Fruit fly (Drosophila melanogaster) whole organism, embryonic: ENCODE results near the gene CG6231.

Source experiments
- Atf6 ChIP-seq: fragments of 200-800 bp; sonication (Bioruptor generic); IDR thresholded peaks from 2 replicates; pipeline ENCODE4 v1.3.6; 2022; ENCODE audit warnings: missing biosample characterization, missing genetic modification characterization
- Bdp1 ChIP-seq: fragments of 200-800 bp; sonication (Bioruptor generic); optimal IDR thresholded peaks from 3 replicates; lab custom pipeline; 2016; ENCODE audit warnings: missing biosample characterization, missing genetic modification characterization
- CG1233 ChIP-seq: fragments of 200-800 bp; sonication (Bioruptor generic); optimal IDR thresholded peaks from 4 replicates; lab custom pipeline; 2018; ENCODE audit warnings: missing biosample characterization, mild to moderate bottlenecking, missing genetic modification characterization
- CoRest ChIP-seq: fragments of 200-800 bp; sonication (Bioruptor generic); optimal IDR thresholded peaks from 3 replicates; lab custom pipeline; 2018; ENCODE audit warnings: missing biosample characterization, mild to moderate bottlenecking, missing genetic modification characterization, moderate library complexity
- grn ChIP-seq: fragments of 200-800 bp; sonication (Bioruptor generic); optimal IDR thresholded peaks from 3 replicates; lab custom pipeline; 2017; ENCODE audit warnings: missing biosample characterization, missing genetic modification characterization
- hbn ChIP-seq: fragments of 200-800 bp; sonication (Bioruptor generic); IDR thresholded peaks from 2 replicates; pipeline ENCODE4 v1.3.6; 2022; ENCODE audit warnings: missing biosample characterization, missing genetic modification characterization; ENCODE audit not compliant: partially characterized antibody
- org-1 ChIP-seq: fragments of 200-800 bp; sonication (Bioruptor generic); optimal IDR thresholded peaks from 2 replicates; lab custom pipeline; 2017; ENCODE audit warnings: missing biosample characterization, missing genetic modification characterization
- psq ChIP-seq: fragments of 200-800 bp; sonication (Bioruptor generic); optimal IDR thresholded peaks from 2 replicates; lab custom pipeline; 2017; ENCODE audit warnings: missing biosample characterization, missing genetic modification characterization
- salm ChIP-seq: fragments of 200-800 bp; sonication (Bioruptor generic); optimal IDR thresholded peaks from 2 replicates; lab custom pipeline; 2018; ENCODE audit warnings: missing biosample characterization, mild to moderate bottlenecking, missing genetic modification characterization

DNA sequence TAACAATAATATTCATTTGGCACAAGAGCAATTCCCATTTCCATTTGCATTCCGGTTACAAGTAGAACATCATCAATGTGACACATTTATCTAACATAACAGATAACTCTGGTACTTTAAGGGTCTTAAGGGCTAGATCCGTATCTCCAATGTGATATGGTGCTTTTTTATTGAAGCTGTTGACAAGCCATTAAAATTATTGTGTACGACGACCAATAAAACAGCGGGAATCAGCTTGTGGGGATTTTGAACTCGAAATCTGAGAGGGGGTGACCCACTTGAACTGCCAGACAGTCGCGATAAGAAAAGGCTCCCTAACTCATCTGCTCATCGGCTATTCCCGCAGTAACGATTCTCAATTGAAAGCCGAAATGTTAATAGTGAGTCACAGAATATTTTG, 61.3 kb downstream of the CG6231 start:
- TF ChIP-seq hbn (GFP tag; lab: Robert Waterston, UW) (no peak), Atf6 (no peak), CG1233 (GFP tag; lab: Kevin White, UChicago) (no peak), CoRest (tag; lab: Kevin White, UChicago) (no peak), salm (tag; lab: Kevin White, UChicago) (no peak), org-1 (GFP tag; lab: Kevin White, UChicago) (no peak), psq (GFP tag; lab: Kevin White, UChicago) (no peak), Bdp1 (GFP tag; lab: Kevin White, UChicago) (no peak), grn (peak; percentile 63)
